Worm (Caenorhabditis elegans) whole organism, late embryonic: ENCODE data around the gene F52E1.9.
A peak's percentile ranks its signal among the peaks of the same experiment; 100 is the strongest.

Source experiments
- C08G9.2 ChIP-seq: sonication (generic microtip); optimal IDR thresholded peaks from 2 replicates; lab custom pipeline; 2016; ENCODE audit warnings: mild to moderate bottlenecking, missing genetic modification characterization, moderate library complexity, missing compliant biosample characterization
- C38D4.7 ChIP-seq: fragments of 200-800 bp; sonication (Bioruptor generic); optimal IDR thresholded peaks from 2 replicates; lab custom pipeline; 2018; ENCODE audit warnings: mild to moderate bottlenecking, missing genetic modification characterization, moderate library complexity, missing compliant biosample characterization
- K09A11.1 ChIP-seq: sonication (generic microtip); optimal IDR thresholded peaks from 2 replicates; lab custom pipeline; 2017; ENCODE audit warnings: antibody characterized with exemption, mild to moderate bottlenecking, missing genetic modification characterization, missing compliant biosample characterization; ENCODE audit not compliant: insufficient read depth
- Y22D7AL.16 ChIP-seq: sonication (generic microtip); optimal IDR thresholded peaks from 2 replicates; lab custom pipeline; 2016; ENCODE audit warnings: missing genetic modification characterization, missing compliant biosample characterization
- ama-1 ChIP-seq: fragments of 150-350 bp; optimal IDR thresholded peaks from 2 replicates; lab custom pipeline; 2014
- ceh-18 ChIP-seq: sonication (generic microtip); optimal IDR thresholded peaks from 2 replicates; lab custom pipeline; 2016; ENCODE audit warnings: missing genetic modification characterization, missing compliant biosample characterization
- ceh-2 ChIP-seq: sonication (generic microtip); optimal IDR thresholded peaks from 2 replicates; lab custom pipeline; 2016; ENCODE audit warnings: missing genotype, missing genetic modification characterization, missing compliant biosample characterization
- ceh-22 ChIP-seq: sonication (generic microtip); optimal IDR thresholded peaks from 2 replicates; lab custom pipeline; 2017; ENCODE audit warnings: missing biosample characterization, missing genetic modification characterization
- ceh-31 ChIP-seq: sonication (generic microtip); optimal IDR thresholded peaks from 2 replicates; lab custom pipeline; 2016; ENCODE audit warnings: missing genetic modification characterization, missing compliant biosample characterization
- ceh-34 ChIP-seq: sonication (generic microtip); optimal IDR thresholded peaks from 2 replicates; lab custom pipeline; 2016; ENCODE audit warnings: mild to moderate bottlenecking, missing genetic modification characterization, missing compliant biosample characterization
- ceh-6 ChIP-seq: fragments of 200-800 bp; sonication (Bioruptor generic); optimal IDR thresholded peaks from 2 replicates; lab custom pipeline; 2018; ENCODE audit warnings: mild to moderate bottlenecking, missing genetic modification characterization, missing compliant biosample characterization
- ceh-9 ChIP-seq: sonication (generic microtip); optimal IDR thresholded peaks from 2 replicates; lab custom pipeline; 2016; ENCODE audit warnings: mild to moderate bottlenecking, missing genetic modification characterization, inconsistent platforms, missing compliant biosample characterization
- che-1 ChIP-seq: sonication (generic microtip); optimal IDR thresholded peaks from 2 replicates; lab custom pipeline; 2016; ENCODE audit warnings: mild to moderate bottlenecking, missing genetic modification characterization, missing compliant biosample characterization
- elt-2 ChIP-seq: sonication (generic microtip); optimal IDR thresholded peaks from 2 replicates; lab custom pipeline; 2016; ENCODE audit warnings: missing genetic modification reagents, missing genetic modification characterization, missing compliant biosample characterization
- fax-1 ChIP-seq: sonication (generic microtip); optimal IDR thresholded peaks from 2 replicates; lab custom pipeline; 2016; ENCODE audit warnings: missing genotype, missing genetic modification characterization, missing compliant biosample characterization
- fkh-6 ChIP-seq: sonication (generic microtip); optimal IDR thresholded peaks from 2 replicates; lab custom pipeline; 2016; ENCODE audit warnings: missing genetic modification characterization, missing compliant biosample characterization
- lin-11 ChIP-seq: fragments of 200-800 bp; sonication (Bioruptor generic); optimal IDR thresholded peaks from 2 replicates; lab custom pipeline; 2018; ENCODE audit warnings: mild to moderate bottlenecking, missing genetic modification characterization, missing compliant biosample characterization
- madf-2 ChIP-seq: sonication (generic microtip); optimal IDR thresholded peaks from 2 replicates; lab custom pipeline; 2017; ENCODE audit warnings: missing genetic modification characterization, missing compliant biosample characterization
- mec-3 ChIP-seq: sonication (generic microtip); optimal IDR thresholded peaks from 2 replicates; lab custom pipeline; 2016; ENCODE audit warnings: borderline replicate concordance, missing genetic modification characterization, missing compliant biosample characterization
- nfya-1 ChIP-seq: sonication (generic microtip); optimal IDR thresholded peaks from 2 replicates; lab custom pipeline; 2017; ENCODE audit warnings: missing genetic modification characterization, mild to moderate bottlenecking, missing compliant biosample characterization, antibody characterized with exemption, moderate library complexity
- pat-9 ChIP-seq: fragments of 200-800 bp; sonication (Bioruptor generic); optimal IDR thresholded peaks from 2 replicates; lab custom pipeline; 2018; ENCODE audit warnings: mild to moderate bottlenecking, missing genetic modification characterization, moderate library complexity, missing compliant biosample characterization
- rnt-1 ChIP-seq: sonication (generic microtip); optimal IDR thresholded peaks from 2 replicates; lab custom pipeline; 2016; ENCODE audit warnings: missing genetic modification characterization, missing compliant biosample characterization
- sox-4 ChIP-seq: sonication (generic microtip); optimal IDR thresholded peaks from 2 replicates; lab custom pipeline; 2017; ENCODE audit warnings: mild to moderate bottlenecking, missing genetic modification characterization, inconsistent platforms, missing compliant biosample characterization
- syd-9 ChIP-seq: sonication (generic microtip); optimal IDR thresholded peaks from 2 replicates; lab custom pipeline; 2016; ENCODE audit warnings: mild to moderate bottlenecking, missing genetic modification characterization, moderate library complexity, missing compliant biosample characterization
- tbx-2 ChIP-seq: sonication (generic microtip); optimal IDR thresholded peaks from 2 replicates; lab custom pipeline; 2016; ENCODE audit warnings: missing genetic modification characterization, missing compliant biosample characterization
- unc-55 ChIP-seq: sonication (generic microtip); optimal IDR thresholded peaks from 2 replicates; lab custom pipeline; 2017; ENCODE audit warnings: missing biosample characterization, missing genetic modification reagents, missing genetic modification characterization
- ztf-16 ChIP-seq: sonication (generic microtip); optimal IDR thresholded peaks from 2 replicates; lab custom pipeline; 2017; ENCODE audit warnings: missing genetic modification characterization, missing compliant biosample characterization

The F52E1.9 gene

ce11 chrV:8351371-8351770, 51.1 kb downstream of the F52E1.9 start, which contains the start of gene srsx-22:
TSS of gene srsx-22 (plus strand) at chrV:8351671.
- TF ChIP-seq madf-2 (tag; lab: Kevin White, UChicago) (no peak), lin-11 (no peak), pat-9 (no peak), syd-9 (tag; lab: Kevin White, UChicago) (no peak), ceh-6 (no peak), C38D4.7 (no peak), ceh-9 (no peak)

- TF ChIP-seq ztf-16 (no peak), che-1 (no peak), ceh-2 (tag; lab: Kevin White, UChicago) (no peak), K09A11.1 (tag; lab: Kevin White, UChicago) (no peak)
Observed at ce11 chrV:8349950-8350349, 52.5 kb downstream of the F52E1.9 start.

ce11 chrV:8348959-8349389, 53.5 kb downstream of the F52E1.9 start:
- TF ChIP-seq ceh-18 (tag; lab: Kevin White, UChicago), result peak; percentile 62
- peak; percentile 89 for TF ChIP-seq ama-1 (lab: Kevin White, UChicago)
- peak; percentile 0 for TF ChIP-seq ceh-31
- TF ChIP-seq C08G9.2 (tag; lab: Kevin White, UChicago), result peak; percentile 32
- peak; percentile 15 for TF ChIP-seq unc-55
- TF ChIP-seq Y22D7AL.16, result no peak
- TF ChIP-seq nfya-1, result peak; percentile 42
- TF ChIP-seq sox-4, result no peak
- no peak for TF ChIP-seq mec-3 (tag; lab: Kevin White, UChicago)
- TF ChIP-seq ztf-16, result no peak
- peak; percentile 42 for TF ChIP-seq elt-2 (tag; lab: Kevin White, UChicago)
- TF ChIP-seq tbx-2 (tag; lab: Kevin White, UChicago), result peak; percentile 34
- TF ChIP-seq ceh-22 (tag; lab: Kevin White, UChicago), result no peak
- no peak for TF ChIP-seq pat-9
- no peak for TF ChIP-seq ceh-34 (tag; lab: Kevin White, UChicago)
- no peak for TF ChIP-seq fax-1
- TF ChIP-seq fkh-6, result no peak
- no peak for TF ChIP-seq rnt-1
- no peak for TF ChIP-seq lin-11
